Fruit fly (Drosophila melanogaster): ENCODE results near the gene CG5445.

CG5445 gene

dm6 chrX:17282196-17282595, at the start of gene CG5445:
Gene CG5445, plus strand, starts transcription at chrX:17282496.
- no peak for TF ChIP-seq CG9948 (tag; optimal IDR thresholded peaks at IDR 0.05)
- no peak for TF ChIP-seq CG8301 (tag; optimal IDR thresholded peaks at IDR 0.05)
- no peak for TF ChIP-seq CG13204 (GFP tag; optimal IDR thresholded peaks at IDR 0.05)
- no peak for TF ChIP-seq EcR (GFP tag; optimal IDR thresholded peaks at IDR 0.05)
- no peak for TF ChIP-seq CG14655 (GFP tag; optimal IDR thresholded peaks at IDR 0.05)
- TF ChIP-seq Snoo (tag; optimal IDR thresholded peaks at IDR 0.05) = no peak
- TF ChIP-seq D1 (tag; optimal IDR thresholded peaks at IDR 0.05) = no peak

dm6 chrX:17232642-17233041, 49.7 kb upstream of the CG5445 start, which contains the start of gene f:
Gene f, plus strand, starts transcription at chrX:17232942.
- no peak for TF ChIP-seq D1 (tag; optimal IDR thresholded peaks at IDR 0.05)
- TF ChIP-seq Ets98B (GFP tag; IDR thresholded peaks at IDR 0.05) = 0 out of 2 replicates have a peak, but pooled peaks have one; percentile 6
- 0 out of 2 replicates have a peak, but pooled peaks have one; percentile 10 for TF ChIP-seq CG32121 (GFP tag; IDR thresholded peaks at IDR 0.05)

dm6 chrX:17236468-17236867, 45.8 kb upstream of the CG5445 start:
- TF ChIP-seq CG4496 (GFP tag; IDR thresholded peaks at IDR 0.05) (no peak), Pif1B (GFP tag; optimal IDR thresholded peaks at IDR 0.05) (no peak), fd96Ca (GFP tag; IDR thresholded peaks at IDR 0.05) (no peak), gl (tag; optimal IDR thresholded peaks at IDR 0.05) (no peak), CG8159 (tag; optimal IDR thresholded peaks at IDR 0.05) (no peak), Snoo (tag; optimal IDR thresholded peaks at IDR 0.05) (no peak), Ets98B (GFP tag; IDR thresholded peaks at IDR 0.05) (no peak), CG32121 (GFP tag; IDR thresholded peaks at IDR 0.05) (no peak), CG12605 (GFP tag; IDR thresholded peaks at IDR 0.05) (no peak), CG15710 (tag; optimal IDR thresholded peaks at IDR 0.05) (no peak), CG17806 (tag; optimal IDR thresholded peaks at IDR 0.05) (no peak), CG34367 (tag; optimal IDR thresholded peaks at IDR 0.05) (no peak)

- TF ChIP-seq CG9948 (tag; optimal IDR thresholded peaks at IDR 0.05) (peak; percentile 79), gl (tag; optimal IDR thresholded peaks at IDR 0.05) (no peak), CG15710 (tag; optimal IDR thresholded peaks at IDR 0.05) (peak; percentile 72), EcR (GFP tag; optimal IDR thresholded peaks at IDR 0.05) (no peak), CG8159 (tag; optimal IDR thresholded peaks at IDR 0.05) (peak; percentile 77), CG14655 (GFP tag; optimal IDR thresholded peaks at IDR 0.05) (peak; percentile 83), D1 (tag; optimal IDR thresholded peaks at IDR 0.05) (peak; percentile 53), CG4496 (GFP tag; IDR thresholded peaks at IDR 0.05) (peak; percentile 52), CG17806 (tag; optimal IDR thresholded peaks at IDR 0.05) (peak; percentile 72), Ets98B (GFP tag; IDR thresholded peaks at IDR 0.05) (peak; percentile 30; the same call in 1 of the 2 replicates), CG32121 (GFP tag; IDR thresholded peaks at IDR 0.05) (peak; percentile 69; the same call in 1 of the 2 replicates), CG12605 (GFP tag; IDR thresholded peaks at IDR 0.05) (peak; percentile 36; the same call in 1 of the 2 replicates), Pif1A (GFP tag; optimal IDR thresholded peaks at IDR 0.05) (peak; percentile 51), fd96Ca (GFP tag; IDR thresholded peaks at IDR 0.05) (no peak), Pif1B (GFP tag; optimal IDR thresholded peaks at IDR 0.05) (peak; percentile 45), CG13204 (GFP tag; optimal IDR thresholded peaks at IDR 0.05) (peak; percentile 35), CG8301 (tag; optimal IDR thresholded peaks at IDR 0.05) (peak; percentile 76), rn (GFP tag; IDR thresholded peaks at IDR 0.05) (0 out of 2 replicates have a peak, but pooled peaks have one; percentile 11), CG34367 (tag; optimal IDR thresholded peaks at IDR 0.05) (peak; percentile 55), Snoo (tag; optimal IDR thresholded peaks at IDR 0.05) (no peak), CG10348 (GFP tag; IDR thresholded peaks at IDR 0.05) (no peak)
Measured at dm6 chrX:17237421-17237820, 44.9 kb upstream of the CG5445 start.

- TF ChIP-seq Pif1B (GFP tag; optimal IDR thresholded peaks at IDR 0.05) (no peak), CG13204 (GFP tag; optimal IDR thresholded peaks at IDR 0.05) (no peak), CG4496 (GFP tag; IDR thresholded peaks at IDR 0.05) (no peak), CG17806 (tag; optimal IDR thresholded peaks at IDR 0.05) (no peak), gl (tag; optimal IDR thresholded peaks at IDR 0.05) (no peak), CG8301 (tag; optimal IDR thresholded peaks at IDR 0.05) (no peak), CG12605 (GFP tag; IDR thresholded peaks at IDR 0.05) (no peak), fd96Ca (GFP tag; IDR thresholded peaks at IDR 0.05) (no peak), CG32121 (GFP tag; IDR thresholded peaks at IDR 0.05) (no peak), CG8159 (tag; optimal IDR thresholded peaks at IDR 0.05) (no peak)
Measured at dm6 chrX:17244854-17245253, 37.4 kb upstream of the CG5445 start, which contains the start of gene CG8915. Gene CG8915, minus strand, starts transcription at chrX:17245001.

- TF ChIP-seq CG17806 (tag; optimal IDR thresholded peaks at IDR 0.05) (no peak), EcR (GFP tag; optimal IDR thresholded peaks at IDR 0.05) (no peak), CG4496 (GFP tag; IDR thresholded peaks at IDR 0.05) (no peak), Pif1B (GFP tag; optimal IDR thresholded peaks at IDR 0.05) (no peak), CG12605 (GFP tag; IDR thresholded peaks at IDR 0.05) (no peak), CG15710 (tag; optimal IDR thresholded peaks at IDR 0.05) (no peak)
Measured at dm6 chrX:17246916-17247315, 35.4 kb upstream of the CG5445 start, which contains the start of gene CG42854. Gene CG42854, minus strand, starts transcription at chrX:17247016.

- TF ChIP-seq fd96Ca (GFP tag; IDR thresholded peaks at IDR 0.05) = no peak
- no peak for TF ChIP-seq CG12605 (GFP tag; IDR thresholded peaks at IDR 0.05)
- no peak for TF ChIP-seq CG14655 (GFP tag; optimal IDR thresholded peaks at IDR 0.05)
- no peak for TF ChIP-seq Pif1B (GFP tag; optimal IDR thresholded peaks at IDR 0.05)
- no peak for TF ChIP-seq CG13204 (GFP tag; optimal IDR thresholded peaks at IDR 0.05)
- no peak for TF ChIP-seq EcR (GFP tag; optimal IDR thresholded peaks at IDR 0.05)
- no peak for TF ChIP-seq CG32121 (GFP tag; IDR thresholded peaks at IDR 0.05)
- TF ChIP-seq CG9948 (tag; optimal IDR thresholded peaks at IDR 0.05) = no peak
- TF ChIP-seq Snoo (tag; optimal IDR thresholded peaks at IDR 0.05) = no peak
- no peak for TF ChIP-seq CG8159 (tag; optimal IDR thresholded peaks at IDR 0.05)
- TF ChIP-seq CG10348 (GFP tag; IDR thresholded peaks at IDR 0.05) = no peak
Measured at dm6 chrX:17249326-17249725, 33.0 kb upstream of the CG5445 start, which contains the start of gene CG8675. Gene CG8675, minus strand, starts transcription at chrX:17249502.

All from whole organism, pupa.